Worm (Caenorhabditis elegans) whole organism, midembryonic: Measurements from ENCODE around the gene ugt-65.

Experiments
- T22C8.4 ChIP-seq: fragments of 200-800 bp; sonication (Bioruptor generic); IDR thresholded peaks from 2 replicates; pipeline ENCODE4 v1.3.6; 2022; ENCODE audit warnings: missing genetic modification characterization, missing compliant biosample characterization
- cog-1 ChIP-seq: sonication (generic microtip); optimal IDR thresholded peaks from 2 replicates; lab custom pipeline; 2016; ENCODE audit warnings: missing genetic modification characterization, missing compliant biosample characterization
- flt-1 ChIP-seq: fragments of 200-800 bp; sonication (Bioruptor generic); IDR thresholded peaks from 2 replicates; pipeline ENCODE4 v1.3.6; 2022; ENCODE audit warnings: missing genetic modification characterization, missing compliant biosample characterization
- klf-2 ChIP-seq: fragments of 200-800 bp; sonication (Bioruptor generic); conservative IDR thresholded peaks from 2 replicates; pipeline ENCODE4 v1.3.6; 2022; ENCODE audit warnings: missing genetic modification reagents, missing genetic modification characterization, missing compliant biosample characterization
- med-1 ChIP-seq: sonication (generic microtip); optimal IDR thresholded peaks from 2 replicates; lab custom pipeline; 2017; ENCODE audit warnings: missing genetic modification characterization, mild to moderate bottlenecking, missing compliant biosample characterization, antibody characterized with exemption, missing genetic modification reagents; ENCODE audit not compliant: insufficient read depth
- ref-1 ChIP-seq: fragments of 200-800 bp; sonication (Bioruptor generic); conservative IDR thresholded peaks from 2 replicates; pipeline ENCODE4 v1.3.6; 2022; ENCODE audit warnings: missing genetic modification reagents, missing genetic modification characterization, missing compliant biosample characterization
- tab-1 ChIP-seq: fragments of 200-800 bp; sonication (Bioruptor generic); IDR thresholded peaks from 2 replicates; pipeline ENCODE4 v1.3.6; 2022; ENCODE audit warnings: missing genetic modification characterization, missing compliant biosample characterization
- ztf-23 ChIP-seq: fragments of 200-800 bp; sonication (Bioruptor generic); IDR thresholded peaks from 2 replicates; pipeline ENCODE4 v1.3.6; 2022; ENCODE audit warnings: missing genetic modification reagents, missing genetic modification characterization, missing compliant biosample characterization
- ztf-29 ChIP-seq: fragments of 200-800 bp; sonication (Bioruptor generic); IDR thresholded peaks from 2 replicates; pipeline ENCODE4 v1.3.6; 2022; ENCODE audit warnings: missing genetic modification reagents, missing genetic modification characterization, missing compliant biosample characterization

ce11 chrIV:12420455-12420854 is at the start of gene ugt-65:
- TF ChIP-seq ztf-23 (GFP tag; lab: Robert Waterston, UW): no peak
- TF ChIP-seq tab-1 (GFP tag; lab: Robert Waterston, UW): no peak
- TF ChIP-seq flt-1 (GFP tag; lab: Robert Waterston, UW): no peak
- no peak for TF ChIP-seq cog-1
- no peak for TF ChIP-seq ref-1 (GFP tag; lab: Robert Waterston, UW)
- no peak for TF ChIP-seq med-1 (GFP tag; lab: Kevin White, UChicago)
- no peak for TF ChIP-seq ztf-29 (GFP tag; lab: Robert Waterston, UW)
- TF ChIP-seq T22C8.4 (GFP tag; lab: Robert Waterston, UW): no peak
- no peak for TF ChIP-seq klf-2 (GFP tag; lab: Robert Waterston, UW)
